Fruit fly (Drosophila melanogaster) whole organism: ENCODE measurements around the gene bab2.

Source experiments
- EcR ChIP-seq, 2 experiments: fragments of >200 bp; optimal IDR thresholded peaks; 2 replicates each; lab custom pipeline; 2017; ENCODE audit warnings: missing biosample characterization in 2 of 2, missing genetic modification characterization in 2 of 2, missing genetic modification reagents in 2 of 2
- pan ChIP-seq: fragments of >200 bp; optimal IDR thresholded peaks from 2 replicates; lab custom pipeline; 2017
- psq ChIP-seq: fragments of >200 bp; optimal IDR thresholded peaks from 2 replicates; lab custom pipeline; 2017
- usp ChIP-seq: fragments of >200 bp; optimal IDR thresholded peaks from 2 replicates; lab custom pipeline; 2017; ENCODE audit warnings: missing biosample characterization, missing genetic modification characterization, mixed read lengths

DNA sequence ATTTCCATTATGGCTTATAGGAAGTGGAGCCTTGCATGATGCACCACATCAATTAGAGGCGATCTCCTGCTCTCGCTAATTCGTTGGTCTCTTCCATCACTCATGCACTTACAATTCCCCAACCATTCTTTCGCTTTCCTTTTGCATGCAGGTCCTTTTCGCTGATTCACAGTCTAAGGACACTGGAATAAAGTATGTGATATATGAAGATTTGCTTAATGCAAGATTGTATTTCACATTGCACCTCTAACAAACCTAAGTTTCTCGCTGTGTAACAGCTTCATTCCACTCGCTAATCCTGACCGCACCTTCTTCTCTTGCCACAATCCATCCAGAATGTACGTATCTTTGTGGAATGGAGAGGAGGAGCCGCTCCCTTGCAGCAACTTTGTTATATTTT is 83.0 kb downstream of the bab2 start:
- TF ChIP-seq usp = no peak
- TF ChIP-seq psq (lab: Kevin White, UChicago) = no peak
- no peak for TF ChIP-seq pan (lab: Kevin White, UChicago)
- TF ChIP-seq EcR (GFP tag; optimal IDR thresholded peaks at IDR 0.05; lab: Kevin White, UChicago) = no peak
